Worm (Caenorhabditis elegans) whole organism, L1 larva: ENCODE data around the gene Y113G7B.11.
A peak's percentile ranks its signal among the peaks of the same experiment; 100 is the strongest.

Source experiments
- Y116A8C.19 ChIP-seq: sonication (generic microtip); optimal IDR thresholded peaks from 2 replicates; lab custom pipeline; 2016; ENCODE audit warnings: missing compliant biosample characterization, missing genetic modification characterization, borderline replicate concordance
- alr-1 ChIP-seq: fragments of 200-800 bp; sonication (Bioruptor generic); optimal IDR thresholded peaks from 2 replicates; lab custom pipeline; 2018; ENCODE audit warnings: borderline replicate concordance, mild to moderate bottlenecking, missing genetic modification characterization, missing compliant biosample characterization
- aly-2 ChIP-seq: fragments of 150-350 bp; optimal IDR thresholded peaks from 2 replicates; lab custom pipeline; 2014; ENCODE audit warnings: missing biosample characterization, missing genetic modification characterization
- ceh-8 ChIP-seq: fragments of 200-800 bp; sonication (Bioruptor generic); optimal IDR thresholded peaks from 2 replicates; lab custom pipeline; 2018; ENCODE audit warnings: mild to moderate bottlenecking, missing genetic modification characterization, moderate library complexity, missing compliant biosample characterization
- ceh-88 ChIP-seq: fragments of 200-800 bp; sonication (Bioruptor generic); IDR thresholded peaks from 2 replicates; pipeline ENCODE4 v1.3.6; 2022; ENCODE audit warnings: missing genetic modification characterization, missing compliant biosample characterization
- ceh-90 ChIP-seq: sonication (generic microtip); optimal IDR thresholded peaks from 2 replicates; lab custom pipeline; 2016; ENCODE audit warnings: missing genetic modification characterization, missing compliant biosample characterization
- ces-1 ChIP-seq: fragments of 150-350 bp; optimal IDR thresholded peaks from 2 replicates; lab custom pipeline; 2014; ENCODE audit warnings: missing biosample characterization, missing genetic modification reagents, missing genetic modification characterization
- dpl-1 ChIP-seq, 3 experiments: fragments of 150-350 bp in 2 of 3; sonication (generic microtip) in 1 of 3; optimal IDR thresholded peaks; 2 replicates each; lab custom pipeline; 2014 to 2017; ENCODE audit warnings: missing biosample characterization in 3 of 3, missing genetic modification characterization in 3 of 3, missing genetic modification reagents in 3 of 3
- dsc-1 ChIP-seq: sonication (generic microtip); optimal IDR thresholded peaks from 2 replicates; lab custom pipeline; 2016; ENCODE audit warnings: mild to moderate bottlenecking, missing genetic modification characterization, missing compliant biosample characterization
- efl-1 ChIP-seq, 4 experiments: fragments of 150-350 bp; optimal IDR thresholded peaks in 3 of 4; peaks in 1 of 4; 1 replicate in 1 of 4; 2 replicates in 3 of 4; lab custom pipeline; 2014; ENCODE audit warnings: missing biosample characterization in 2 of 4, missing genetic modification characterization in 2 of 4, missing genetic modification reagents in 2 of 4
- egl-27 ChIP-seq, 2 experiments: fragments of 150-350 bp in 1 of 2; sonication (generic microtip); optimal IDR thresholded peaks; 3 replicates each; lab custom pipeline; 2017 to 2018; ENCODE audit warnings: missing biosample characterization in 2 of 2, missing genetic modification characterization in 2 of 2, missing genetic modification reagents in 2 of 2
- elt-2 ChIP-seq: sonication (generic microtip); optimal IDR thresholded peaks from 2 replicates; lab custom pipeline; 2016; ENCODE audit warnings: missing genetic modification characterization, mild to moderate bottlenecking, inconsistent platforms, missing compliant biosample characterization, missing genetic modification reagents
- fkh-10 ChIP-seq: sonication (generic microtip); optimal IDR thresholded peaks from 2 replicates; lab custom pipeline; 2017; ENCODE audit warnings: missing biosample characterization, missing genetic modification reagents, missing genetic modification characterization
- fkh-8 ChIP-seq: sonication (generic microtip); optimal IDR thresholded peaks from 2 replicates; lab custom pipeline; 2016; ENCODE audit warnings: mild to moderate bottlenecking, missing genetic modification characterization, missing compliant biosample characterization
- mdl-1 ChIP-seq, 2 experiments: fragments of 150-350 bp; optimal IDR thresholded peaks; 2 replicates each; lab custom pipeline; 2014 to 2017; ENCODE audit warnings: missing biosample characterization in 2 of 2, missing genetic modification characterization in 2 of 2, inconsistent platforms in 1 of 2
- mep-1 ChIP-seq: fragments of 150-350 bp; optimal IDR thresholded peaks from 2 replicates; lab custom pipeline; 2014; ENCODE audit warnings: missing biosample characterization, missing genetic modification characterization
- nhr-12 ChIP-seq: sonication (generic microtip); optimal IDR thresholded peaks from 2 replicates; lab custom pipeline; 2017; ENCODE audit warnings: missing biosample characterization, missing genetic modification characterization
- nhr-47 ChIP-seq: sonication (generic microtip); optimal IDR thresholded peaks from 2 replicates; lab custom pipeline; 2016; ENCODE audit warnings: mild to moderate bottlenecking, missing genetic modification characterization, moderate library complexity, missing compliant biosample characterization
- nhr-77 ChIP-seq: fragments of 150-350 bp; optimal IDR thresholded peaks from 2 replicates; lab custom pipeline; 2014; ENCODE audit warnings: missing biosample characterization, missing genetic modification characterization
- nhr-84 ChIP-seq: sonication (generic microtip); optimal IDR thresholded peaks from 2 replicates; lab custom pipeline; 2017; ENCODE audit warnings: missing biosample characterization, missing genetic modification characterization
- nhr-90 ChIP-seq: sonication (generic microtip); optimal IDR thresholded peaks from 2 replicates; lab custom pipeline; 2016; ENCODE audit warnings: mild to moderate bottlenecking, missing genetic modification characterization, missing compliant biosample characterization; ENCODE audit not compliant: poor library complexity
- pag-3 ChIP-seq: sonication (generic microtip); optimal IDR thresholded peaks from 2 replicates; lab custom pipeline; 2017; ENCODE audit warnings: missing genetic modification characterization, mild to moderate bottlenecking, missing compliant biosample characterization, antibody characterized with exemption, borderline replicate concordance; ENCODE audit not compliant: insufficient read depth
- pax-3 ChIP-seq: fragments of 200-800 bp; sonication (Bioruptor generic); optimal IDR thresholded peaks from 2 replicates; lab custom pipeline; 2018; ENCODE audit warnings: mild to moderate bottlenecking, missing genetic modification characterization, moderate library complexity, missing compliant biosample characterization
- rnt-1 ChIP-seq: sonication (generic microtip); optimal IDR thresholded peaks from 2 replicates; lab custom pipeline; 2016; ENCODE audit warnings: mild to moderate bottlenecking, missing genetic modification characterization, moderate library complexity, missing compliant biosample characterization
- snu-23 ChIP-seq: sonication (generic microtip); optimal IDR thresholded peaks from 2 replicates; lab custom pipeline; 2016; ENCODE audit warnings: missing genetic modification characterization, missing compliant biosample characterization
- sptf-1 ChIP-seq: fragments of 150-350 bp; optimal IDR thresholded peaks from 2 replicates; lab custom pipeline; 2014; ENCODE audit warnings: missing biosample characterization, missing genetic modification characterization
- swsn-7 ChIP-seq: sonication (generic microtip); optimal IDR thresholded peaks from 2 replicates; lab custom pipeline; 2016; ENCODE audit warnings: missing genetic modification characterization, missing compliant biosample characterization
- tbx-2 ChIP-seq: sonication (generic microtip); optimal IDR thresholded peaks from 2 replicates; lab custom pipeline; 2016; ENCODE audit warnings: missing genetic modification characterization, missing compliant biosample characterization
- unc-30 ChIP-seq: sonication (generic microtip); optimal IDR thresholded peaks from 2 replicates; lab custom pipeline; 2017; ENCODE audit warnings: missing biosample characterization, missing genetic modification characterization
- unc-86 ChIP-seq: sonication (generic microtip); optimal IDR thresholded peaks from 2 replicates; lab custom pipeline; 2016; ENCODE audit warnings: missing genetic modification characterization, missing compliant biosample characterization
- unc-98 ChIP-seq: fragments of 200-800 bp; sonication (Bioruptor generic); IDR thresholded peaks from 2 replicates; pipeline ENCODE4 v1.3.6; 2022; ENCODE audit warnings: missing genetic modification characterization, missing compliant biosample characterization
- vab-15 ChIP-seq: sonication (generic microtip); optimal IDR thresholded peaks from 2 replicates; lab custom pipeline; 2017; ENCODE audit warnings: missing genotype, mild to moderate bottlenecking, missing genetic modification characterization, missing compliant biosample characterization
- zip-4 ChIP-seq: fragments of 200-800 bp; sonication (Bioruptor generic); optimal IDR thresholded peaks from 2 replicates; lab custom pipeline; 2018; ENCODE audit warnings: mild to moderate bottlenecking, missing genetic modification characterization, moderate library complexity, missing compliant biosample characterization

The Y113G7B.11 gene

DNA sequence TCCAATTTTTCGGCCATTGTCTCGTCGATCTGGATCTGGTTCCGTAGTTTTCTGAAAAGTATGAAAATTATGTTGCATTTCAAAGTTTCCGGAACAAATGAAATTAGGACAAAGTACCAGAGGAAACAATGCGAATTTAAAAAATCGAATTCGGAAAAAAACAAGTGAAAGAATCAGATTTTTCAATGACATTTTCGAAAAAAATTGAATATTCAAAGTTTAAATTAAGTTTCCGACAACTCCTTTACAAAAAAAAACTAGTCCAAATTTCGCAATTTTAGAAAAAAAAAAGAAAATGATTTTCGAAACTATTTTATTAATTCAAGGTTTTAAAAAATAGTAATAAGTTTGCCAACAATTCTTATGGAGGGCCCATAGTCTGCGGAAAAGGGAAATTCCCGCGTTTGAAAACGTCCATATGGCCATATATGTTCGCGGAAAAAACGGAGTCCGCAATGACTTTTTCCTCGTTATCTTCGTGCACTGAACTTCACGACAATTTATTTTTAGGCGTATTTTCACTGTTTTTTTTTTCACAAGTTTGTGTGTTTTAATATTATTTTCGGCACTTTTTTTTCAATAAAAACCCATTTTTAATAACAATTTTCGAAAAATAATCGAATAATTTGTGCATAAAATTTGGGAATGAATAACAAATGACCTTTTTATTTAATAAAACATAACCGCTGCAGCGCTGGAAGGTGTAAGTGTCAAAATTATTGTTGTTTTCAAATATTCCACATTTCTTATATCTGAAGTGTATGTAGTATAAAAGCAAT lies 22.8 kb downstream of the Y113G7B.11 start, which contains the start of the genes fbxa-115 and Y113G7B.27:
fbxa-115 (minus strand) TSS at position 51 of the 779 bp plus-strand sequence.
Y113G7B.27 (plus strand) TSS at position 729 of the 779 bp plus-strand sequence.
- TF ChIP-seq efl-1 (optimal IDR thresholded peaks at IDR 0.05; lab: Kevin White, UChicago), result no peak
- peak in 1 of 2 experiments; percentile 41 for TF ChIP-seq efl-1 (GFP tag; optimal IDR thresholded peaks at IDR 0.05 in 1 of 2; lab: Kevin White, UChicago)
- TF ChIP-seq aly-2, result no peak
- TF ChIP-seq egl-27 (tag; optimal IDR thresholded peaks at IDR 0.05; lab: Kevin White, UChicago), result no peak

DNA sequence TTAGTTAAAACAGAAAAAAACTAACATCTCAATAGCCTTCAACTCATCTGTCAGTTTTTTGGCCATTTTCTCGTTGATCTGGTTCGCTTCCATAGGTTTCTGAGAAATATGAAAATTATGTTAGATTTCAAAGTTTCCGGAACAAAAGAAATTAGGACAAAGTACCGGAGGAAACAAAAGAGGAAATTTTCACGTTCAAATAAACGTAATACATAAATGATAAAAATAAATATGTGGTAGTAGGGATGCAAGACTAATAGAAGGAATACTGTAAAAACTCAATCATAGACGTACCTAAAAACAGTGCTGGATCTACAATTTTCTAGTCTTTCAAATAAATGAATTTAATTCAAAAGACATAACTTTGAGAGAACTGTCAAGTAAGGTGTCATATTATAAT lies 26.3 kb downstream of the Y113G7B.11 start, which contains the start of gene fbxa-116:
fbxa-116 (minus strand) TSS at position 101 of the 400 bp plus-strand sequence.
- no peak for TF ChIP-seq nhr-77 (tag; lab: Kevin White, UChicago)
- no peak for TF ChIP-seq alr-1 (tag; lab: Kevin White, UChicago)
- no peak for TF ChIP-seq fkh-8
- TF ChIP-seq elt-2 (tag; lab: Kevin White, UChicago), result no peak
- no peak for TF ChIP-seq nhr-90 (tag; lab: Kevin White, UChicago)
- no peak for TF ChIP-seq Y116A8C.19 (tag; lab: Kevin White, UChicago)
- no peak for TF ChIP-seq nhr-47 (tag; lab: Kevin White, UChicago)
- no peak for TF ChIP-seq ces-1 (GFP tag; lab: Kevin White, UChicago)
- no peak for TF ChIP-seq snu-23 (GFP tag; lab: Kevin White, UChicago)
- no peak for TF ChIP-seq mep-1 (tag; lab: Kevin White, UChicago)
- TF ChIP-seq nhr-84 (tag; lab: Kevin White, UChicago), result no peak
- no peak for TF ChIP-seq unc-98 (GFP tag; lab: Robert Waterston, UW)
- no peak for TF ChIP-seq pax-3 (tag; lab: Kevin White, UChicago)
- TF ChIP-seq swsn-7 (tag; lab: Kevin White, UChicago), result no peak

DNA sequence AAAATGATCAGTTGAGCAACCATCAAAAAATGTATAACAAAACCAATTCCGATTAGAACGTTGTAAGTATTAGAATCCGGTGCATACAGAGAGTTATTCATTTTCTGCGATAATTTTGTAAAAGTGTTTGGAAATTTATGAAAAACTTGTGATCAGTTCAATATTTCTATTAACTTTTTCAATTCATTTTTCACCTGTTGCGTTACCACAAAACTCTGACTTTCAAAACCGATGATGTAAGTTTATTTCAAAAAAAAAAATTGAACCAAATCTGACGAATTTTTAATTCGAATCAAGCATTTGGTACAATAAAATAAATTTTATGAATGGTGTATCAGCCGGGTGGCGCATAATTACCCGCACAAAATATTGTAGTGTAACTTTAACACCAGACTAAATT lies 28.5 kb downstream of the Y113G7B.11 start, which contains the start of gene srz-16:
srz-16 (minus strand) TSS at position 101 of the 400 bp plus-strand sequence.
- TF ChIP-seq mdl-1 (tag; optimal IDR thresholded peaks at IDR 0.05; lab: Kevin White, UChicago), result no peak
- no peak for TF ChIP-seq unc-86 (tag; lab: Kevin White, UChicago)
- TF ChIP-seq ces-1 (GFP tag; lab: Kevin White, UChicago), result no peak
- TF ChIP-seq swsn-7 (tag; lab: Kevin White, UChicago), result no peak
- no peak for TF ChIP-seq sptf-1 (tag; lab: Kevin White, UChicago)
- TF ChIP-seq vab-15 (tag; lab: Kevin White, UChicago), result no peak
- no peak for TF ChIP-seq fkh-10
- TF ChIP-seq dpl-1 (GFP tag; optimal IDR thresholded peaks at IDR 0.05; lab: Kevin White, UChicago), result no peak
- TF ChIP-seq egl-27 (tag; optimal IDR thresholded peaks at IDR 0.05; lab: Kevin White, UChicago), result no peak
- TF ChIP-seq unc-30 (tag; lab: Kevin White, UChicago), result no peak
- TF ChIP-seq dsc-1 (tag; lab: Kevin White, UChicago), result no peak
- no peak for TF ChIP-seq nhr-12 (tag; lab: Kevin White, UChicago)
- no peak for TF ChIP-seq nhr-47 (tag; lab: Kevin White, UChicago)
- TF ChIP-seq zip-4, result no peak
- no peak for TF ChIP-seq ceh-8 (GFP tag; lab: Kevin White, UChicago)
- TF ChIP-seq rnt-1 (tag; lab: Kevin White, UChicago), result no peak

DNA sequence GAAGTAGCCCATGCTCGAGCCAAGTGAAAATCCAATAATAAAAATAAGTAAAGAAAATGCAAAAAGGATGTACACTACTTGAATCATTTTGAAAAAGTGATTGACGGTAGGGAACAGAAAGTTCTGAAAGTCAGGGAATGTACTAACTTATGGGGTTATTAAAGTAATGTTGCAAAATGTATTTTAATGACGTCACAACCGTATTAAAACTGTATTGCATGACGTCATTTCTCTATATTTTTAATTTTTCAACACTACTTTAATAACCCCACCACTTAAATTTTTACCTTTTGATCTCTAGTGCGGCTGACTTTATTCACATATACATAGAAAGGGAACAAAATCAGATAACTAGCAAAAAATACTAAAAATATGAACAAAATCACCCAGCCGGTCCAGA lies 32.8 kb downstream of the Y113G7B.11 start:
- no peak for TF ChIP-seq swsn-7 (tag; lab: Kevin White, UChicago)
- TF ChIP-seq nhr-47 (tag; lab: Kevin White, UChicago), result no peak
- no peak for TF ChIP-seq ceh-90 (tag; lab: Kevin White, UChicago)
- no peak for TF ChIP-seq egl-27 (tag; optimal IDR thresholded peaks at IDR 0.05; lab: Kevin White, UChicago)
- no peak for TF ChIP-seq ceh-88 (GFP tag; lab: Robert Waterston, UW)
- no peak for TF ChIP-seq pag-3 (tag; lab: Kevin White, UChicago)
- TF ChIP-seq tbx-2, result no peak
